Fruit fly (Drosophila melanogaster): ENCODE measurements around the gene CG46320.

dm6 chr3L:5751740-5752579 is 88.0 kb downstream of the CG46320 start, which contains the start of gene DnaJ-1:
- TF ChIP-seq CG14711 (tag; optimal IDR thresholded peaks at IDR 0.05) (peak; percentile 98), CG1620 (GFP tag; optimal IDR thresholded peaks at IDR 0.05) (peak; percentile 28), toe (GFP tag; optimal IDR thresholded peaks at IDR 0.05) (peak; percentile 58), cnc (optimal IDR thresholded peaks at IDR 0.05) (no peak), tj (GFP tag; optimal IDR thresholded peaks at IDR 0.05) (peak; percentile 60), kay (GFP tag; ENCODE audit: borderline replicate concordance) (peak; percentile 90), CG5204 (GFP tag; optimal IDR thresholded peaks at IDR 0.05) (peak; percentile 67), Crg-1 (GFP tag; optimal IDR thresholded peaks at IDR 0.05) (peak; percentile 62), Clk (GFP tag; optimal IDR thresholded peaks at IDR 0.05) (no peak), Hr96 (GFP tag; optimal IDR thresholded peaks at IDR 0.05) (peak; percentile 47)

Data from whole organism, adult.